Worm (Caenorhabditis elegans): ENCODE data around the gene Y38E10A.33.
A peak's percentile ranks its signal among the peaks of the same experiment; 100 is the strongest.

Y38E10A.33 gene

DNA sequence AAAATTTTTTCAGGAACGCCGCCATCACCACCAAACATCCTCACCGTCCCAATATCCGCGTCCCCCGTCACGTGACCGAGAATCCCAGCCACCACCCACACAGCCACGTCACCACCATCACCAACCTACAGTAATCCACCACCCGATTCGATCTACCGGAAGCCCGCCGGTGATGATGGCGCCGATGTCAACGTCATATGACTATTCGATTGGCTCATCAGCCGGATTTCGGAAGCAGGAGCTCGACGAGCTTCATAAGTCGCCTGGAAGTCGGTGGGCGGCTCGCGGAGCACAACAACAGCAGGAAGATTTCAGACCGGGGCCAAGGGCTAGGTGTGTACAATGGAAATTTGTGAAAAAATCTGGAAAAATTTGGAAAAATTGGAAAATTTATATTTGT, 16.7 kb upstream of the Y38E10A.33 start:
- TF ChIP-seq ceh-36 (tag; optimal IDR thresholded peaks at IDR 0.05) (peak; percentile 20), ama-1 (optimal IDR thresholded peaks at IDR 0.05) (no peak)

DNA sequence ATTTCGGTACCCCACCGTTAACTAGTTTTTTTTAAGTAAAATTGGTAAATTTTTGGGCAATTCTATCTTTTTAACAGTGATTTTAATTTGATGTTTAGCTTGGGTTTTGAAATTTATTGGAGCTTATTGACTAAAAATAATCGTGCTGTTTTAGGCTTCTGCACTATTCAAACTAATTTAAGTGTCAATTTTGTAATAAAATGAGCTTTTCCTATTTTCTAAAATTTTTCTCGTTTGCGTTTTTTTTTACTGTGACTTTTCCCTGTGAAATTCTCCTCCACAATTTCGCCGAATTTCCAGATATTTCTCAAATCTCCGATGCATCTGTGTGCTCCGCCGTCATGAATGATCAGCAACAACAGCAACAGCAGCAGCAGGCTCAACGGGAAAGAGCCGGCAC, 14.7 kb upstream of the Y38E10A.33 start, which contains the start of gene tbc-17:
tbc-17 (plus strand) TSS at position 301 of the 400 bp plus-strand sequence.
- TF ChIP-seq ets-7 (tag; optimal IDR thresholded peaks at IDR 0.05) (no peak), B0310.2 (tag; optimal IDR thresholded peaks at IDR 0.05) (no peak), hmg-4 (GFP tag; optimal IDR thresholded peaks at IDR 0.05) (no peak)

DNA sequence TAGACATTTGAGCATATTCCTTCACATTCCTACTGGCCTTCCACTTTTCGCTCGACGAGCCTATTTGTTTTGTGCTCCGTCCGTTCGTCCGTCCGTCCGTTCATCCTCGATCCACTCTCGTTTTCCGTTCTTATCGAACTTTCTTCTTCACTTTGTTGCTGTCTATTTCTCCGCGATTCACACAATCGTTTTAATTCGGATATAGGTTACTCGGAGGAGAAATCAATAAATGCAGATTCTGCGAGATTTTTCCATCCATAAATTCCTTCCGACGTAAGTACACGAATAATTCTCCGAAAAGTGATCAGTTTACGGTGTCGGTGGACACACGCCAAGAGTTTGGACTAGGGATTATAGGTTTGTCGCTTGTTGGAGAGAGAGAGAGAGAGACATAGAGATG, 13.2 kb upstream of the Y38E10A.33 start:
- TF ChIP-seq tbx-37 (GFP tag; conservative IDR thresholded peaks at IDR 0.05) (no peak), sea-1 (GFP tag; conservative IDR thresholded peaks at IDR 0.05) (no peak), B0310.2 (tag; optimal IDR thresholded peaks at IDR 0.05) (no peak), hnd-1 (tag; optimal IDR thresholded peaks at IDR 0.05) (no peak), hmbx-1 (tag; optimal IDR thresholded peaks at IDR 0.05) (no peak)

DNA sequence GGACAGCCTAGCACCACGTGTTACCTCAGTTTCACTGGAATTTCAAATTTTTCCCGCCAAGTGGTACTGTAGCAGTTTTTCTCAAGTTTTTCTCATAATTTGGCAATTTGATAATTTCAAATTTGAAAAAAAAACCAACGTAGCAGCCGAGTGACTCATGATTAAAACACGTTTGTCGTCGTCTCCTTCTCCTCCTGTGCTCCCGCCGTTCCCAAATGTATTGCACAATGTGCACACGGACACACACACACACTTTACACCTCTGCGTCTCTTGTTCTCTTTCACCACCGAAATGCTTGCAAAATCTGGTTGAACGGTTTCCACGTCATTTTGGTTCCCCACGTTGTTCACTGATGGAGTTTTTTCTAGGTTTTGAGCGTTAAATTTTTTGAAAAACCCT, 11.9 kb upstream of the Y38E10A.33 start:
- no peak for TF ChIP-seq aly-1 (tag; optimal IDR thresholded peaks at IDR 0.05)
- TF ChIP-seq ama-1 (optimal IDR thresholded peaks at IDR 0.05): no peak
- TF ChIP-seq ets-7 (tag; optimal IDR thresholded peaks at IDR 0.05): no peak
- TF ChIP-seq pes-1 (GFP tag; IDR thresholded peaks at IDR 0.05): no peak
- TF ChIP-seq hnd-1 (tag; optimal IDR thresholded peaks at IDR 0.05): no peak
- no peak for TF ChIP-seq hmbx-1 (tag; optimal IDR thresholded peaks at IDR 0.05)
- TF ChIP-seq sea-1 (GFP tag; conservative IDR thresholded peaks at IDR 0.05): no peak
- TF ChIP-seq hmg-4 (GFP tag; optimal IDR thresholded peaks at IDR 0.05): no peak
- TF ChIP-seq tbx-11 (GFP tag; IDR thresholded peaks at IDR 0.05): no peak
- TF ChIP-seq flt-1 (GFP tag; IDR thresholded peaks at IDR 0.05): no peak
- no peak for TF ChIP-seq ceh-13 (GFP tag; optimal IDR thresholded peaks at IDR 0.05)
- TF ChIP-seq tbx-37 (GFP tag; conservative IDR thresholded peaks at IDR 0.05): no peak
- TF ChIP-seq F13C5.2 (tag; optimal IDR thresholded peaks at IDR 0.05): no peak
- TF ChIP-seq tra-4 (tag; optimal IDR thresholded peaks at IDR 0.05): no peak
- no peak for TF ChIP-seq ceh-36 (tag; optimal IDR thresholded peaks at IDR 0.05)

DNA sequence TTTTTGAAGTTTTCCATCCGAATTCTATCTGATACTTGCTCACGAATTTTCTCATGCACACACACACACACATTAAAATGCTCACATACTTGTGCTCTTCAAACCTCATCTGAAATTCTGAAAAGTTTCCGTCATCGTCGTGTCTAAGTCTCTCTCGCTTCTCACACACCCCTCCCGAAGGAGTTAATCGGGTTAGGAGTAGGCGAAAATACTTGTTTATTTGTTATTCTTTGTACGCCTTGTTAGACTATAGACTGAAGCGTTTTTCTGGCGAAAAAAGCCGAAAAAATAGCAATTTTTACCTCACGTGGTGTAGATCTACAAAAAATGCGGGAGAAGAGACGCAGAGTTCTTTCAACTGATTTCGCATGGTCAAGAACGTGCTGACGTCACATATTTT, 11.5 kb upstream of the Y38E10A.33 start:
- TF ChIP-seq flt-1 (GFP tag; IDR thresholded peaks at IDR 0.05): no peak

DNA sequence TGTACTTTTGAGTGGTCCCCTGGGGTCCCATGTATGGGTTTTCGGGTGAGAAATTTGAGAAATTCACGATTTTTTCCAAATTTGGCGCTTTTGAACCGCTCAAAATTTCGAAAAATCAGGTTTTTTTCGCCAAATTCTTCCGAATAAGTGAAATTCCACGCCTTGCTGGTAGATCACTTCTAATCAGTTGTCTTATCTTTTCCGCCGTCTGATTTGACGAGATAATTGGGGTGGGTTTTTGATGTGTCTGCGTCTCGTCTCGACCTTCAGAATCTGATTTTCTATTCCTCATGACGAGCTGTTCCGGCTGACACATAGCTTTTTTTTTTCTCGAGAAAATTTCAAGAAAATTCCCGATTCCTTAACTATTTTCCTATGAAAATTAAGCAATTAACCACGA, 9.9 kb upstream of the Y38E10A.33 start:
- TF ChIP-seq hmbx-1 (tag; optimal IDR thresholded peaks at IDR 0.05) (no peak), sea-1 (GFP tag; conservative IDR thresholded peaks at IDR 0.05) (no peak), ama-1 (optimal IDR thresholded peaks at IDR 0.05) (no peak), tbx-11 (GFP tag; IDR thresholded peaks at IDR 0.05) (no peak), hnd-1 (tag; optimal IDR thresholded peaks at IDR 0.05) (no peak), aly-1 (tag; optimal IDR thresholded peaks at IDR 0.05) (no peak), hmg-4 (GFP tag; optimal IDR thresholded peaks at IDR 0.05) (no peak), F13C5.2 (tag; optimal IDR thresholded peaks at IDR 0.05) (no peak), tra-4 (tag; optimal IDR thresholded peaks at IDR 0.05) (no peak), ceh-13 (GFP tag; optimal IDR thresholded peaks at IDR 0.05) (no peak), B0310.2 (tag; optimal IDR thresholded peaks at IDR 0.05) (no peak), tbx-37 (GFP tag; conservative IDR thresholded peaks at IDR 0.05) (no peak), scrt-1 (GFP tag; IDR thresholded peaks at IDR 0.05) (no peak), ets-7 (tag; optimal IDR thresholded peaks at IDR 0.05) (no peak), flt-1 (GFP tag; IDR thresholded peaks at IDR 0.05) (no peak), ceh-36 (tag; optimal IDR thresholded peaks at IDR 0.05) (no peak), pes-1 (GFP tag; IDR thresholded peaks at IDR 0.05) (no peak)

DNA sequence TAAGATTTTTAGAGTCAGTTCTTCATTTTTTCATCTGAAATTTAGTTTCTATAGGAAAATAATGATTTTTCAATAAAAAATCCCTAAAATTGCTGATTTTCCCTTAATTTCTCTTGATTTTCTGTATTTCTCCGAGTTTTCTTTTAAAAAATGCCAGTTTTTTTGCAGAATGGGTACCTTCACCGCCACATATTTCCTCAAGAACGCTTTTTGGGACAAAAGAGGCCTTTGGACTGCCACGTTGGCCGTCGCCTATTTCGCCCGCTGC, 645 bp downstream of the Y38E10A.33 start, which contains the start of gene Y38E10A.24:
Y38E10A.24 (plus strand) TSS at position 169 of the 268 bp plus-strand sequence.
- no peak for TF ChIP-seq pes-1 (GFP tag; IDR thresholded peaks at IDR 0.05)
- no peak for TF ChIP-seq hnd-1 (tag; optimal IDR thresholded peaks at IDR 0.05)
- TF ChIP-seq ceh-13 (GFP tag; optimal IDR thresholded peaks at IDR 0.05): no peak
- no peak for TF ChIP-seq ceh-36 (tag; optimal IDR thresholded peaks at IDR 0.05)
- no peak for TF ChIP-seq ama-1 (optimal IDR thresholded peaks at IDR 0.05)
- no peak for TF ChIP-seq scrt-1 (GFP tag; IDR thresholded peaks at IDR 0.05)
- no peak for TF ChIP-seq B0310.2 (tag; optimal IDR thresholded peaks at IDR 0.05)
- no peak for TF ChIP-seq hmg-4 (GFP tag; optimal IDR thresholded peaks at IDR 0.05)
- no peak for TF ChIP-seq hmbx-1 (tag; optimal IDR thresholded peaks at IDR 0.05)
- TF ChIP-seq flt-1 (GFP tag; IDR thresholded peaks at IDR 0.05): no peak
- no peak for TF ChIP-seq tra-4 (tag; optimal IDR thresholded peaks at IDR 0.05)
- TF ChIP-seq aly-1 (tag; optimal IDR thresholded peaks at IDR 0.05): no peak
- TF ChIP-seq ets-7 (tag; optimal IDR thresholded peaks at IDR 0.05): no peak
- no peak for TF ChIP-seq sea-1 (GFP tag; conservative IDR thresholded peaks at IDR 0.05)
- TF ChIP-seq F13C5.2 (tag; optimal IDR thresholded peaks at IDR 0.05): no peak
- no peak for TF ChIP-seq tbx-11 (GFP tag; IDR thresholded peaks at IDR 0.05)
- TF ChIP-seq tbx-37 (GFP tag; conservative IDR thresholded peaks at IDR 0.05): no peak

DNA sequence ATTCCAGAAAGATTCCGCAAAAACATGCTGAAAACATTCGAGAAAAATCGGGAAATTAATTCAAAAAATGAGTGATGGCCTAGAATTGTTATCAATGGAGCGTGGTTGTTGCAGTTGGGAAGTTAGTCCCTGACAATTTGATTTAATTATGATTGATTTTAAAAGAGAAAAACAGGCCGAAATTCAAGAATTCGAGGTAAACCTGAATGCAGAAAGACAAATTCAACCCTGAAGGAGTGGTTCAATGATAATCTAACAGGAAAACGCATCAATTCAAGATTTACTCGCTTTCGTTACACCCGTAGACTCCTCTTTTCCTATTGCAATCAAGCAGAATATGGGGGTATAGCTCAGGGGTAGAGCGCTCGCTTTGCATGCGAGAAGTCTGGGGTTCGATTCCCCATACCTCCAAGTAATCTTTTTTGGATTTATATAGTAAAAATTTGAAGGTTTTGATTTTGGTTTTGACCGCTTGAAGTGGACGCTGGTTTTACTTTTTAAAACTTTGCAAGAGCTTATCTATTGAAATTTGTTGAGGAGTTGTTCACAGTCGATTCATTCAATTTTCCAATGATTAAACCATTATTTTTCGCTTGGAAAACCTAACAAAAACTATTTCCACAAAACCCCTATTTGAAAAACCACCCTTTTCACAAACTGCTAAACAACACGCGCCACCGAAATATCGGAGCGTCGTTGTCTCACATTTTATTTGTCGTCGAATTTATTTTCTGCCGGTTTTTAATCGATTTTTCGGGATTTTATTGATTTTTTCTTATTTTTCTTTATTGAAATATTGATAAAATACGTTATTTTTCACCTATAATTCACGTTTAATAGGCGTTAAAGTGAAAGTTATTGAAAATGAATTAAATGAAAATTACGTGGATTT, 1.2 kb downstream of the Y38E10A.33 start:
- TF ChIP-seq ets-7 (tag; optimal IDR thresholded peaks at IDR 0.05) (peak; percentile 17), hnd-1 (tag; optimal IDR thresholded peaks at IDR 0.05) (no peak), B0310.2 (tag; optimal IDR thresholded peaks at IDR 0.05) (peak; percentile 49), ama-1 (optimal IDR thresholded peaks at IDR 0.05) (no peak), tbx-37 (GFP tag; conservative IDR thresholded peaks at IDR 0.05) (peak; percentile 3; the same call in 1 of the 2 replicates), tra-4 (tag; optimal IDR thresholded peaks at IDR 0.05) (no peak), F13C5.2 (tag; optimal IDR thresholded peaks at IDR 0.05) (no peak), aly-1 (tag; optimal IDR thresholded peaks at IDR 0.05) (peak; percentile 63), tbx-11 (GFP tag; IDR thresholded peaks at IDR 0.05) (peak; percentile 72; the same call in 1 of the 2 replicates), scrt-1 (GFP tag; IDR thresholded peaks at IDR 0.05) (peak; percentile 71), hmbx-1 (tag; optimal IDR thresholded peaks at IDR 0.05) (no peak), hmg-4 (GFP tag; optimal IDR thresholded peaks at IDR 0.05) (peak; percentile 53), sea-1 (GFP tag; conservative IDR thresholded peaks at IDR 0.05) (0 out of 2 replicates have a peak, but pooled peaks have one; percentile 22), pes-1 (GFP tag; IDR thresholded peaks at IDR 0.05) (peak; percentile 83), ceh-36 (tag; optimal IDR thresholded peaks at IDR 0.05) (peak; percentile 75), flt-1 (GFP tag; IDR thresholded peaks at IDR 0.05) (peak; percentile 66), ceh-13 (GFP tag; optimal IDR thresholded peaks at IDR 0.05) (peak; percentile 66)
